Fruit fly (Drosophila melanogaster): ENCODE results near the gene Sdic4.

dm6 chrX:20239608-20239941 is 14.8 kb upstream of the Sdic4 start, which contains the start of gene obst-A:
- no peak for TF ChIP-seq CTCF (optimal IDR thresholded peaks at IDR 0.05)
- TF ChIP-seq CG8478 (optimal IDR thresholded peaks at IDR 0.05): no peak

All from S2 (cell line).